Worm (Caenorhabditis elegans): ENCODE measurements around the gene C45G9.8.

ce11 chrIII:5076569-5076968 lies 23.1 kb upstream of the C45G9.8 start:
- TF ChIP-seq ceh-82 (tag; optimal IDR thresholded peaks at IDR 0.05) (no peak), nhr-11 (tag; optimal IDR thresholded peaks at IDR 0.05) (no peak), mdl-1 (tag; optimal IDR thresholded peaks at IDR 0.05) (no peak), unc-62 (GFP tag; optimal IDR thresholded peaks at IDR 0.05) (no peak), C34B4.2 (tag; optimal IDR thresholded peaks at IDR 0.05) (no peak), nhr-84 (tag; optimal IDR thresholded peaks at IDR 0.05) (no peak), mep-1 (tag; optimal IDR thresholded peaks at IDR 0.05) (no peak), hlh-4 (tag; optimal IDR thresholded peaks at IDR 0.05) (no peak), lin-15B (tag; optimal IDR thresholded peaks at IDR 0.05) (no peak), ama-1 (optimal IDR thresholded peaks at IDR 0.05) (no peak), fkh-4 (tag; optimal IDR thresholded peaks at IDR 0.05; ENCODE audit: borderline replicate concordance) (no peak)

All from whole organism, L1 larva.